Fruit fly (Drosophila melanogaster) whole organism, embryonic: ENCODE results near the gene CG11698.
A peak's percentile ranks its signal among the peaks of the same experiment; 100 is the strongest.

Experiments
- Abd-B ChIP-seq: fragments of 200-800 bp; sonication (Bioruptor generic); optimal IDR thresholded peaks from 2 replicates; lab custom pipeline; 2018; ENCODE audit warnings: missing biosample characterization, mild to moderate bottlenecking, missing genetic modification characterization, moderate library complexity
- Ada2b ChIP-seq: fragments of 200-800 bp; sonication (Bioruptor generic); IDR thresholded peaks from 2 replicates; pipeline ENCODE4 v1.3.6; 2022; ENCODE audit warnings: missing biosample characterization, missing genetic modification characterization
- B-H1 ChIP-seq: fragments of 200-800 bp; sonication (Bioruptor generic); IDR thresholded peaks from 3 replicates; pipeline ENCODE4 v1.3.6; 2022; ENCODE audit warnings: missing biosample characterization, missing genetic modification characterization
- Bteb2 ChIP-seq: fragments of 200-800 bp; sonication (Bioruptor generic); optimal IDR thresholded peaks from 2 replicates; lab custom pipeline; 2016; ENCODE audit warnings: missing biosample characterization, missing genetic modification characterization
- CG10321 ChIP-seq: fragments of 200-800 bp; sonication (Bioruptor generic); IDR thresholded peaks from 2 replicates; pipeline ENCODE4 v1.3.6; 2022; ENCODE audit warnings: missing biosample characterization, missing genetic modification characterization
- CG10959 ChIP-seq: fragments of 200-800 bp; sonication (Bioruptor generic); IDR thresholded peaks from 2 replicates; pipeline ENCODE4 v1.3.6; 2022; ENCODE audit warnings: missing biosample characterization, missing genetic modification characterization
- CG12299 ChIP-seq: fragments of 200-800 bp; sonication (Bioruptor generic); optimal IDR thresholded peaks from 2 replicates; lab custom pipeline; 2018; ENCODE audit warnings: missing biosample characterization, mild to moderate bottlenecking, missing genetic modification characterization
- CG12769 ChIP-seq: fragments of 200-800 bp; sonication (Bioruptor generic); optimal IDR thresholded peaks from 2 replicates; lab custom pipeline; 2019; ENCODE audit warnings: missing biosample characterization, mild to moderate bottlenecking, missing genetic modification characterization, moderate library complexity
- CG13894 ChIP-seq: fragments of 200-800 bp; sonication (Bioruptor generic); optimal IDR thresholded peaks from 3 replicates; lab custom pipeline; 2018; ENCODE audit warnings: missing biosample characterization, mild to moderate bottlenecking, missing genetic modification characterization, moderate library complexity
- CG14441 ChIP-seq: fragments of 200-800 bp; sonication (Bioruptor generic); IDR thresholded peaks from 2 replicates; pipeline ENCODE4 v1.3.6; 2022; ENCODE audit warnings: missing biosample characterization, missing genetic modification characterization
- CG14860 ChIP-seq: fragments of 200-800 bp; sonication (Bioruptor generic); IDR thresholded peaks from 3 replicates; pipeline ENCODE4 v1.3.6; 2022; ENCODE audit warnings: missing biosample characterization, missing genetic modification characterization; ENCODE audit not compliant: partially characterized antibody
- CG17359 ChIP-seq: fragments of 200-800 bp; sonication (Bioruptor generic); optimal IDR thresholded peaks from 3 replicates; lab custom pipeline; 2018; ENCODE audit warnings: missing biosample characterization, mild to moderate bottlenecking, missing genetic modification characterization, moderate library complexity
- CG17612 ChIP-seq: fragments of 200-800 bp; sonication (Bioruptor generic); IDR thresholded peaks from 2 replicates; pipeline ENCODE4 v1.3.6; 2022; ENCODE audit warnings: missing biosample characterization, missing genetic modification characterization
- CG2889 ChIP-seq: fragments of 200-800 bp; sonication (Bioruptor generic); IDR thresholded peaks from 3 replicates; pipeline ENCODE4 v1.3.6; 2022; ENCODE audit warnings: missing biosample characterization, missing genetic modification characterization
- CG30431 ChIP-seq: fragments of 200-800 bp; sonication (Bioruptor generic); optimal IDR thresholded peaks from 2 replicates; lab custom pipeline; 2017; ENCODE audit warnings: missing biosample characterization, missing genetic modification characterization
- CG33213 ChIP-seq: fragments of 200-800 bp; sonication (Bioruptor generic); optimal IDR thresholded peaks from 3 replicates; lab custom pipeline; 2016; ENCODE audit warnings: missing biosample characterization, missing genetic modification characterization
- CG34376 ChIP-seq: fragments of 200-800 bp; sonication (Bioruptor generic); optimal IDR thresholded peaks from 2 replicates; lab custom pipeline; 2018; ENCODE audit warnings: missing biosample characterization, mild to moderate bottlenecking, missing genetic modification characterization
- CG4360 ChIP-seq: fragments of 200-800 bp; sonication (Bioruptor generic); IDR thresholded peaks from 2 replicates; pipeline ENCODE4 v1.3.6; 2022; ENCODE audit warnings: missing biosample characterization, missing genetic modification characterization
- CG7271 ChIP-seq: fragments of 200-800 bp; sonication (Bioruptor generic); optimal IDR thresholded peaks from 2 replicates; lab custom pipeline; 2018; ENCODE audit warnings: missing biosample characterization, mild to moderate bottlenecking, missing genetic modification characterization, moderate library complexity
- CG7372 ChIP-seq: fragments of 200-800 bp; sonication (Bioruptor generic); IDR thresholded peaks from 2 replicates; pipeline ENCODE4 v1.3.6; 2022; ENCODE audit warnings: missing biosample characterization, missing genetic modification characterization
- CG7987 ChIP-seq: fragments of 200-800 bp; sonication (Bioruptor generic); optimal IDR thresholded peaks from 2 replicates; lab custom pipeline; 2018; ENCODE audit warnings: missing biosample characterization, mild to moderate bottlenecking, missing genetic modification characterization, moderate library complexity
- CG8478 ChIP-seq: fragments of >200 bp; optimal IDR thresholded peaks from 2 replicates; lab custom pipeline; 2018
- Dbx ChIP-seq: fragments of 200-800 bp; sonication (Bioruptor generic); IDR thresholded peaks from 3 replicates; pipeline ENCODE4 v1.3.6; 2022; ENCODE audit warnings: missing biosample characterization, missing genetic modification characterization
- Dip3 ChIP-seq: fragments of 200-800 bp; sonication (Bioruptor generic); optimal IDR thresholded peaks from 3 replicates; lab custom pipeline; 2016; ENCODE audit warnings: missing biosample characterization, missing genetic modification characterization
- ERR ChIP-seq: fragments of 200-800 bp; sonication (Bioruptor generic); optimal IDR thresholded peaks from 2 replicates; lab custom pipeline; 2016; ENCODE audit warnings: missing biosample characterization, missing genetic modification characterization
- HLH3B ChIP-seq: fragments of 200-800 bp; sonication (Bioruptor generic); IDR thresholded peaks from 2 replicates; pipeline ENCODE4 v1.3.6; 2022; ENCODE audit warnings: missing biosample characterization, missing genetic modification characterization
- Lim3 ChIP-seq: fragments of 200-800 bp; sonication (Bioruptor generic); IDR thresholded peaks from 2 replicates; pipeline ENCODE4 v1.3.6; 2022; ENCODE audit warnings: missing biosample characterization, missing genetic modification characterization
- Med ChIP-seq: fragments of 200-800 bp; sonication (Bioruptor generic); peaks from one replicate; lab custom pipeline; 2016; ENCODE audit warnings: missing biosample characterization, missing genetic modification characterization, mild to moderate bottlenecking, inconsistent platforms, moderate library complexity
- Nf-YB ChIP-seq: fragments of 200-800 bp; sonication (Bioruptor generic); optimal IDR thresholded peaks from 3 replicates; lab custom pipeline; 2019; ENCODE audit warnings: missing biosample characterization, mild to moderate bottlenecking, missing genetic modification characterization, moderate library complexity
- NfI ChIP-seq: fragments of 200-800 bp; sonication (Bioruptor generic); optimal IDR thresholded peaks from 3 replicates; lab custom pipeline; 2018; ENCODE audit warnings: missing biosample characterization, mild to moderate bottlenecking, missing genetic modification characterization, moderate library complexity
- Oaz ChIP-seq: fragments of 200-800 bp; sonication (Bioruptor generic); IDR thresholded peaks from 2 replicates; pipeline ENCODE4 v1.3.6; 2022; ENCODE audit warnings: missing biosample characterization, missing genetic modification characterization
- Rfx ChIP-seq: fragments of 200-800 bp; sonication (Bioruptor generic); IDR thresholded peaks from 2 replicates; pipeline ENCODE4 v1.3.6; 2022; ENCODE audit warnings: missing biosample characterization, missing genetic modification characterization
- Rx ChIP-seq: fragments of 200-800 bp; sonication (Bioruptor generic); IDR thresholded peaks from 2 replicates; pipeline ENCODE4 v1.3.6; 2022; ENCODE audit warnings: missing biosample characterization, missing genetic modification characterization
- cas ChIP-seq: fragments of 200-800 bp; sonication (Bioruptor generic); IDR thresholded peaks from 2 replicates; pipeline ENCODE4 v1.3.6; 2022; ENCODE audit warnings: missing biosample characterization, missing genetic modification characterization
- cato ChIP-seq: fragments of 200-800 bp; sonication (Bioruptor generic); optimal IDR thresholded peaks from 2 replicates; lab custom pipeline; 2016; ENCODE audit warnings: missing biosample characterization, missing genetic modification characterization, borderline replicate concordance
- chinmo ChIP-seq: fragments of 200-800 bp; sonication (Bioruptor generic); IDR thresholded peaks from 4 replicates; pipeline ENCODE4 v1.3.6; 2022; ENCODE audit warnings: missing biosample characterization, missing genetic modification characterization; ENCODE audit not compliant: partially characterized antibody
- eve ChIP-seq, 2 experiments: fragments of >200 bp; optimal IDR thresholded peaks; 2 replicates each; lab custom pipeline; 2017; ENCODE audit warnings: missing biosample characterization in 2 of 2, missing genetic modification characterization in 2 of 2
- exex ChIP-seq: fragments of 200-800 bp; sonication (Bioruptor generic); optimal IDR thresholded peaks from 4 replicates; lab custom pipeline; 2018; ENCODE audit warnings: missing biosample characterization, mild to moderate bottlenecking, missing genetic modification characterization, moderate library complexity
- fru ChIP-seq: fragments of >200 bp; optimal IDR thresholded peaks from 2 replicates; lab custom pipeline; 2017
- gsb ChIP-seq: fragments of 200-800 bp; sonication (Bioruptor generic); IDR thresholded peaks from 2 replicates; pipeline ENCODE4 v1.3.6; 2022; ENCODE audit warnings: missing biosample characterization, missing genetic modification characterization
- jing ChIP-seq: fragments of 200-800 bp; sonication (Bioruptor generic); optimal IDR thresholded peaks from 2 replicates; lab custom pipeline; 2018; ENCODE audit warnings: missing biosample characterization, mild to moderate bottlenecking, missing genetic modification characterization
- kah ChIP-seq: fragments of 200-800 bp; sonication (Bioruptor generic); optimal IDR thresholded peaks from 2 replicates; lab custom pipeline; 2018; ENCODE audit warnings: missing biosample characterization, mild to moderate bottlenecking, missing genetic modification characterization
- luna ChIP-seq: fragments of 200-800 bp; sonication (Bioruptor generic); optimal IDR thresholded peaks from 2 replicates; lab custom pipeline; 2016; ENCODE audit warnings: missing biosample characterization, missing genetic modification characterization
- maf-S ChIP-seq: fragments of 200-800 bp; sonication (Bioruptor generic); optimal IDR thresholded peaks from 2 replicates; lab custom pipeline; 2016; ENCODE audit warnings: missing biosample characterization, missing genetic modification characterization
- nerfin-2 ChIP-seq: fragments of 200-800 bp; sonication (Bioruptor generic); IDR thresholded peaks from 2 replicates; pipeline ENCODE4 v1.3.6; 2022; ENCODE audit warnings: missing biosample characterization, missing genetic modification characterization; ENCODE audit not compliant: partially characterized antibody
- schlank ChIP-seq: fragments of 200-800 bp; sonication (Bioruptor generic); optimal IDR thresholded peaks from 2 replicates; lab custom pipeline; 2018; ENCODE audit warnings: missing biosample characterization, mild to moderate bottlenecking, missing genetic modification characterization
- sd ChIP-seq: fragments of 200-800 bp; sonication (Bioruptor generic); optimal IDR thresholded peaks from 3 replicates; lab custom pipeline; 2018; ENCODE audit warnings: missing biosample characterization, mild to moderate bottlenecking, missing genetic modification characterization, moderate library complexity
- sens ChIP-seq: fragments of 200-800 bp; sonication (Bioruptor generic); peaks from one replicate; lab custom pipeline; 2016; ENCODE audit warnings: missing biosample characterization, missing genetic modification characterization
- sens-2 ChIP-seq: fragments of 200-800 bp; sonication (Bioruptor generic); IDR thresholded peaks from 2 replicates; pipeline ENCODE4 v1.3.6; 2022; ENCODE audit warnings: missing biosample characterization, missing genetic modification characterization
- twi ChIP-seq: fragments of 200-800 bp; optimal IDR thresholded peaks from 2 replicates; lab custom pipeline; 2019; ENCODE audit warnings: missing biosample characterization, mild to moderate bottlenecking, missing genetic modification characterization, moderate library complexity
- z ChIP-seq: fragments of 200-800 bp; sonication (Bioruptor generic); IDR thresholded peaks from 3 replicates; pipeline ENCODE4 v1.3.6; 2022; ENCODE audit warnings: missing biosample characterization, missing genetic modification characterization

CG11698 gene

DNA sequence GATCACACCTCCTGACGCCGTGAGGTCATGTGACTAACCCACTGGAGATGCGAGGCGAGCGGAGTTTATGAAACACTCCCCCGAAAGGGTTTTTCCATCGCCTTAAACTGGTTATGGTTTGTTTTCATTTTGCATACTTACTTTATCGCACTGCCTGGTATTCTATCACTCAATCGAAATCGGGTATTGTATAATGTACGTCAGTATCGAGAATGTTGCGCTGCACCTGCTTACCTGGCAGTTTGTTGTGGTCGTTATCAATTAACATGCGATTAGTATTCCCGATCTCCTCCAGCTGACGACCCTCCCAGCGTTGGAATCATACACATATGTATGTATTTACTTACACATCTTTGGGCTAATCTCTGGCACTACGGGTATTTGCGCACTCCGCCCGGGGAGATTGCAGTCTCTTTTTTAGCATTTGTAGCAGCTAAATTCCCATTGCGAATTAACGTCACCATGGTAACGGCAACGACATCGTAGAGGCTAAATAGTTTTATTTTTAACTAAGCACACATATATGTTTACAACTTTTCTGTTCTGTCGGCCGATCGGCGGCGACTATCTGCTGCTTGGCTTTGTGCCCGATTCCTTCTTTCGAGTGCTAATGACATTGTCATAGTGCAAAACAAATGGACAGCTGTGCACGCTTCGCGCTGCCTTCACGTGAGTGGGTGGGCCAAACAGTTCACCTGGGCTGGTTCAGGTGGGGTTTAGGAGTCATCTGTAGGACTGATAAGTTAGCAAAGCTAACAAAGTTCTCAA is 41.2 kb downstream of the CG11698 start (continued):
- no peak for TF ChIP-seq CG10321 (GFP tag; lab: Robert Waterston, UW)
- no peak for TF ChIP-seq cas (GFP tag; lab: Robert Waterston, UW)
- no peak for TF ChIP-seq luna (GFP tag; lab: Kevin White, UChicago)
- no peak for TF ChIP-seq eve (GFP tag; optimal IDR thresholded peaks at IDR 0.05; lab: Kevin White, UChicago)
- no peak for TF ChIP-seq Oaz
- peak; percentile 22 for TF ChIP-seq NfI (GFP tag; lab: Kevin White, UChicago)
- peak; percentile 51 for TF ChIP-seq CG12769 (tag; lab: Kevin White, UChicago)
- TF ChIP-seq twi (tag; lab: Kevin White, UChicago), result no peak
- no peak for TF ChIP-seq Abd-B (GFP tag; lab: Kevin White, UChicago)
- no peak for TF ChIP-seq kah (GFP tag; lab: Kevin White, UChicago)
- no peak for TF ChIP-seq CG13894 (tag; lab: Kevin White, UChicago)
- TF ChIP-seq Dbx (GFP tag; lab: Robert Waterston, UW), result no peak; the same call in 2 of the 3 replicates
- TF ChIP-seq Rx (GFP tag; lab: Robert Waterston, UW), result no peak
- no peak for TF ChIP-seq sd (tag; lab: Kevin White, UChicago)
- no peak for TF ChIP-seq Bteb2 (GFP tag; lab: Kevin White, UChicago)
- peak; percentile 47 for TF ChIP-seq exex (tag; lab: Kevin White, UChicago)
- peak; percentile 25 for TF ChIP-seq ERR
- TF ChIP-seq CG12299 (tag; lab: Kevin White, UChicago), result no peak
- no peak for TF ChIP-seq CG17612 (GFP tag; lab: Robert Waterston, UW)
- TF ChIP-seq nerfin-2 (GFP tag; lab: Robert Waterston, UW), result no peak; the same call in 1 of the 2 replicates
- no peak for TF ChIP-seq CG7271
- TF ChIP-seq CG10959 (GFP tag; lab: Robert Waterston, UW), result no peak
- TF ChIP-seq sens-2 (GFP tag; lab: Robert Waterston, UW), result no peak
- no peak for TF ChIP-seq jing (GFP tag; lab: Kevin White, UChicago)
- TF ChIP-seq Med (GFP tag; lab: Kevin White, UChicago), result peak; percentile 77
- no peak for TF ChIP-seq schlank (tag; lab: Kevin White, UChicago)
- TF ChIP-seq Lim3 (GFP tag; lab: Robert Waterston, UW), result no peak
- TF ChIP-seq CG7372, result no peak
- TF ChIP-seq Ada2b (GFP tag; lab: Robert Waterston, UW), result no peak
- peak; percentile 41 for TF ChIP-seq sens
- no peak for TF ChIP-seq maf-S (GFP tag; lab: Kevin White, UChicago)
- no peak for TF ChIP-seq cato (GFP tag; lab: Kevin White, UChicago)
- TF ChIP-seq Nf-YB (GFP tag; lab: Kevin White, UChicago), result no peak
- no peak; the same call in 1 of the 2 replicates for TF ChIP-seq Rfx (GFP tag; lab: Robert Waterston, UW)
- no peak for TF ChIP-seq CG33213 (GFP tag; lab: Kevin White, UChicago)
- no peak for TF ChIP-seq CG8478 (lab: Kevin White, UChicago)
- TF ChIP-seq CG17359 (tag; lab: Kevin White, UChicago), result no peak
- no peak for TF ChIP-seq fru (lab: Kevin White, UChicago)
- TF ChIP-seq CG34376 (GFP tag; lab: Kevin White, UChicago), result peak; percentile 34
- 0 out of 2 replicates have a peak, but pooled peaks have one; percentile 17 for TF ChIP-seq CG4360
- TF ChIP-seq z (GFP tag; lab: Robert Waterston, UW), result no peak
- TF ChIP-seq CG2889 (GFP tag; lab: Robert Waterston, UW), result no peak
- TF ChIP-seq Dip3 (GFP tag; lab: Kevin White, UChicago), result no peak
- TF ChIP-seq B-H1 (GFP tag; lab: Robert Waterston, UW), result no peak
- no peak for TF ChIP-seq CG14441 (GFP tag; lab: Robert Waterston, UW)
- TF ChIP-seq gsb (GFP tag; lab: Robert Waterston, UW), result no peak
- TF ChIP-seq CG14860 (GFP tag; lab: Robert Waterston, UW), result no peak
- 0 out of 4 replicates have a peak, but pooled peaks have one; percentile 58 for TF ChIP-seq chinmo (GFP tag; lab: Robert Waterston, UW)
- TF ChIP-seq CG30431 (GFP tag; lab: Kevin White, UChicago), result no peak
- 0 out of 2 replicates have a peak, but pooled peaks have one; percentile 4 for TF ChIP-seq HLH3B (GFP tag; lab: Robert Waterston, UW)
- TF ChIP-seq CG7987 (GFP tag; lab: Kevin White, UChicago), result no peak
